Worm (Caenorhabditis elegans) whole organism, L1 larva: Measurements from ENCODE around the gene kel-3.

Experiments
- C04F5.9 ChIP-seq: sonication (generic microtip); optimal IDR thresholded peaks from 2 replicates; lab custom pipeline; 2016; ENCODE audit warnings: missing genetic modification characterization, missing compliant biosample characterization
- C34B4.2 ChIP-seq: sonication (generic microtip); optimal IDR thresholded peaks from 2 replicates; lab custom pipeline; 2017; ENCODE audit warnings: mild to moderate bottlenecking, missing genetic modification characterization, missing compliant biosample characterization
- blmp-1 ChIP-seq: fragments of 150-350 bp; optimal IDR thresholded peaks from 2 replicates; lab custom pipeline; 2014; ENCODE audit warnings: missing biosample characterization, missing genetic modification characterization
- ceh-63 ChIP-seq: fragments of 200-800 bp; sonication (Bioruptor generic); optimal IDR thresholded peaks from 2 replicates; lab custom pipeline; 2018; ENCODE audit warnings: mild to moderate bottlenecking, missing genetic modification characterization, missing compliant biosample characterization
- ceh-8 ChIP-seq: fragments of 200-800 bp; sonication (Bioruptor generic); optimal IDR thresholded peaks from 2 replicates; lab custom pipeline; 2018; ENCODE audit warnings: mild to moderate bottlenecking, missing genetic modification characterization, moderate library complexity, missing compliant biosample characterization
- ceh-82 ChIP-seq, 3 experiments: fragments of 150-350 bp in 1 of 3; sonication (generic microtip) in 2 of 3; optimal IDR thresholded peaks; 2 replicates each; lab custom pipeline; 2014 to 2017; ENCODE audit warnings: missing biosample characterization in 3 of 3, missing genetic modification characterization in 3 of 3
- ceh-90 ChIP-seq: sonication (generic microtip); optimal IDR thresholded peaks from 2 replicates; lab custom pipeline; 2016; ENCODE audit warnings: missing genetic modification characterization, missing compliant biosample characterization
- ces-1 ChIP-seq: fragments of 150-350 bp; optimal IDR thresholded peaks from 2 replicates; lab custom pipeline; 2014; ENCODE audit warnings: missing biosample characterization, missing genetic modification reagents, missing genetic modification characterization
- dsc-1 ChIP-seq: sonication (generic microtip); optimal IDR thresholded peaks from 2 replicates; lab custom pipeline; 2016; ENCODE audit warnings: mild to moderate bottlenecking, missing genetic modification characterization, missing compliant biosample characterization
- efl-1 ChIP-seq, 4 experiments: fragments of 150-350 bp; optimal IDR thresholded peaks in 3 of 4; peaks in 1 of 4; 1 replicate in 1 of 4; 2 replicates in 3 of 4; lab custom pipeline; 2014; ENCODE audit warnings: missing biosample characterization in 2 of 4, missing genetic modification characterization in 2 of 4, missing genetic modification reagents in 2 of 4
- efl-3 ChIP-seq: fragments of 200-800 bp; sonication (Bioruptor generic); optimal IDR thresholded peaks from 2 replicates; lab custom pipeline; 2018; ENCODE audit warnings: mild to moderate bottlenecking, missing genetic modification characterization, missing compliant biosample characterization
- egl-13 ChIP-seq: sonication (generic microtip); optimal IDR thresholded peaks from 2 replicates; lab custom pipeline; 2016; ENCODE audit warnings: missing genotype, missing genetic modification reagents, missing genetic modification characterization, missing compliant biosample characterization
- egl-27 ChIP-seq, 2 experiments: fragments of 150-350 bp in 1 of 2; sonication (generic microtip); optimal IDR thresholded peaks; 3 replicates each; lab custom pipeline; 2017 to 2018; ENCODE audit warnings: missing biosample characterization in 2 of 2, missing genetic modification characterization in 2 of 2, missing genetic modification reagents in 2 of 2
- elt-3 ChIP-seq, 6 experiments: fragments of 150-350 bp in 1 of 6; sonication (generic microtip); optimal IDR thresholded peaks; 2 replicates each; lab custom pipeline; 2017 to 2018; ENCODE audit warnings: missing biosample characterization in 6 of 6, missing genetic modification characterization in 6 of 6, inconsistent platforms in 1 of 6
- ets-5 ChIP-seq: fragments of 200-800 bp; sonication (Bioruptor generic); IDR thresholded peaks from 2 replicates; pipeline ENCODE4 v1.3.6; 2022; ENCODE audit warnings: missing genetic modification characterization, missing compliant biosample characterization
- fkh-10 ChIP-seq: sonication (generic microtip); optimal IDR thresholded peaks from 2 replicates; lab custom pipeline; 2017; ENCODE audit warnings: missing biosample characterization, missing genetic modification reagents, missing genetic modification characterization
- fos-1 ChIP-seq: fragments of 150-350 bp; optimal IDR thresholded peaks from 2 replicates; lab custom pipeline; 2014; ENCODE audit warnings: missing biosample characterization, missing genetic modification characterization
- grh-1 ChIP-seq: fragments of 200-800 bp; sonication (Bioruptor generic); IDR thresholded peaks from 2 replicates; pipeline ENCODE4 v1.3.6; 2022; ENCODE audit warnings: missing genetic modification reagents, missing genetic modification characterization, missing compliant biosample characterization
- hlh-4 ChIP-seq: sonication (generic microtip); optimal IDR thresholded peaks from 2 replicates; lab custom pipeline; 2016; ENCODE audit warnings: mild to moderate bottlenecking, missing genetic modification characterization, missing compliant biosample characterization
- hpl-2 ChIP-seq: fragments of 150-350 bp; optimal IDR thresholded peaks from 2 replicates; lab custom pipeline; 2014; ENCODE audit warnings: missing biosample characterization, missing genetic modification reagents, missing genetic modification characterization
- isw-1 ChIP-seq: fragments of 200-800 bp; sonication (Bioruptor generic); IDR thresholded peaks from 2 replicates; pipeline ENCODE4 v1.3.6; 2022; ENCODE audit warnings: missing genetic modification characterization, missing compliant biosample characterization
- jun-1 ChIP-seq: fragments of 150-350 bp; optimal IDR thresholded peaks from 2 replicates; lab custom pipeline; 2014; ENCODE audit warnings: missing biosample characterization, missing genetic modification reagents, missing genetic modification characterization
- lin-14 ChIP-seq: fragments of 200-800 bp; sonication (Bioruptor generic); optimal IDR thresholded peaks from 2 replicates; lab custom pipeline; 2018; ENCODE audit warnings: mild to moderate bottlenecking, missing genetic modification characterization, moderate library complexity, missing compliant biosample characterization
- lin-15B ChIP-seq: fragments of 150-350 bp; sonication (generic microtip); optimal IDR thresholded peaks from 3 replicates; lab custom pipeline; 2014; ENCODE audit warnings: missing biosample characterization, missing genetic modification characterization
- lin-35 ChIP-seq, 2 experiments: fragments of 150-350 bp; optimal IDR thresholded peaks; 2 replicates each; lab custom pipeline; 2014; ENCODE audit warnings: missing biosample characterization in 2 of 2, missing genetic modification characterization in 2 of 2, missing genetic modification reagents in 2 of 2
- lin-39 ChIP-seq: fragments of 150-350 bp; optimal IDR thresholded peaks from 2 replicates; lab custom pipeline; 2014; ENCODE audit warnings: missing biosample characterization, missing genetic modification reagents, missing genetic modification characterization
- nhr-19 ChIP-seq: fragments of 200-800 bp; sonication (Bioruptor generic); conservative IDR thresholded peaks from 2 replicates; pipeline ENCODE4 v1.3.6; 2022; ENCODE audit warnings: missing genetic modification characterization, missing compliant biosample characterization
- nhr-71 ChIP-seq: sonication (generic microtip); optimal IDR thresholded peaks from 2 replicates; lab custom pipeline; 2016; ENCODE audit warnings: mild to moderate bottlenecking, missing genetic modification characterization, moderate library complexity, missing compliant biosample characterization
- nhr-77 ChIP-seq: fragments of 150-350 bp; optimal IDR thresholded peaks from 2 replicates; lab custom pipeline; 2014; ENCODE audit warnings: missing biosample characterization, missing genetic modification characterization
- nhr-85 ChIP-seq: sonication (generic microtip); peaks from one replicate; lab custom pipeline; 2016; ENCODE audit warnings: missing genetic modification characterization, inconsistent platforms, missing compliant biosample characterization
- pag-3 ChIP-seq: sonication (generic microtip); optimal IDR thresholded peaks from 2 replicates; lab custom pipeline; 2017; ENCODE audit warnings: missing genetic modification characterization, mild to moderate bottlenecking, missing compliant biosample characterization, antibody characterized with exemption, borderline replicate concordance; ENCODE audit not compliant: insufficient read depth
- pax-3 ChIP-seq: fragments of 200-800 bp; sonication (Bioruptor generic); optimal IDR thresholded peaks from 2 replicates; lab custom pipeline; 2018; ENCODE audit warnings: mild to moderate bottlenecking, missing genetic modification characterization, moderate library complexity, missing compliant biosample characterization
- rnt-1 ChIP-seq: sonication (generic microtip); optimal IDR thresholded peaks from 2 replicates; lab custom pipeline; 2016; ENCODE audit warnings: mild to moderate bottlenecking, missing genetic modification characterization, moderate library complexity, missing compliant biosample characterization
- snpc-4 ChIP-seq: fragments of 150-350 bp; optimal IDR thresholded peaks from 2 replicates; lab custom pipeline; 2014; ENCODE audit warnings: missing biosample characterization, missing genetic modification characterization
- snu-23 ChIP-seq: sonication (generic microtip); optimal IDR thresholded peaks from 2 replicates; lab custom pipeline; 2016; ENCODE audit warnings: missing genetic modification characterization, missing compliant biosample characterization
- sox-4 ChIP-seq: sonication (generic microtip); optimal IDR thresholded peaks from 2 replicates; lab custom pipeline; 2016; ENCODE audit warnings: missing genetic modification characterization, missing compliant biosample characterization
- sup-37 ChIP-seq: fragments of 200-800 bp; sonication (Bioruptor generic); optimal IDR thresholded peaks from 2 replicates; lab custom pipeline; 2018; ENCODE audit warnings: mild to moderate bottlenecking, missing genetic modification characterization, missing compliant biosample characterization
- unc-86 ChIP-seq: sonication (generic microtip); optimal IDR thresholded peaks from 2 replicates; lab custom pipeline; 2016; ENCODE audit warnings: missing genetic modification characterization, missing compliant biosample characterization
- xbp-1 ChIP-seq: sonication (generic microtip); optimal IDR thresholded peaks from 2 replicates; lab custom pipeline; 2016; ENCODE audit warnings: missing genetic modification characterization, missing compliant biosample characterization
- ztf-11 ChIP-seq, 2 experiments: sonication (generic microtip); optimal IDR thresholded peaks; 2 replicates each; lab custom pipeline; 2016 to 2017; ENCODE audit warnings: missing genetic modification characterization in 2 of 2, missing biosample characterization in 1 of 2, missing compliant biosample characterization in 1 of 2

Gene kel-3

DNA sequence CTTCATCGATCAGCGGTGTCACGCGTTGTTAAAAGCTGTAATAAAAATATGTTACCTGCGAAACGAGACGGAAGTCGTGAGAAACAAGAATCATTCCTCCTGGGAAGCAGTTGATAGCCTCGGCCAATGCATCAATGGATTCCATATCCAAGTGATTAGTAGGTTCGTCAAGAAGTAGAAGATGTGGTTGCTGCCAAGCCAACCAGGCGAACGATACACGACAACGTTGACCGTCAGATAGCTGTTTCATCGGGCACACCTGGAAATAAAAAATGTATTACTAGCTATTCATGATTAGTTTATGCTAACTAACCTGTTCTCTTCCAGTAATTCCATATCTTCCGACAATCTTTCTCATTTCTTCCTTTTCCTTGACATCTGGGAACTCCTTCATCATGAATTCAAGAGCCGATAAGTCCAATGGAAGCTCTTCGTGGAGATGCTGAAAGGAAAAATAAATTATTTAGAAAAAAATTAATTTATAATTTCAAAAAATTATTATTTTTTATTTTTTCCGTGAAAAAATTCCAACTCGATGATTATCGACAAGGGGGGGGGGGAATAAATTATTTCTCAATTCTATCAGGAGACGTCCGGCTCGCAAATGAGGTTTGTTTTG, 5.5 kb upstream of the kel-3 start, which contains the start of gene tag-164:
TSS of gene tag-164 (plus strand) at position 569 of the 619 bp plus-strand sequence.
- TF ChIP-seq snpc-4 (tag; lab: Kevin White, UChicago): no peak

ce11 chrIII:13461535-13461934, 3.1 kb upstream of the kel-3 start:
- peak; percentile 67 for TF ChIP-seq nhr-85 (tag; lab: Kevin White, UChicago)
- no peak for TF ChIP-seq efl-1 (optimal IDR thresholded peaks at IDR 0.05; lab: Kevin White, UChicago)
- TF ChIP-seq efl-1 (GFP tag; optimal IDR thresholded peaks at IDR 0.05 in 1 of 2; lab: Kevin White, UChicago): peak in 1 of 2 experiments; percentile 61
- TF ChIP-seq nhr-71 (tag; lab: Kevin White, UChicago): no peak

ce11 chrIII:13462138-13462634, 2.4 kb upstream of the kel-3 start, which contains the start of the genes abcf-2 and T27E9.2:
Gene abcf-2 (minus strand): TSS chrIII:13462238.
Gene T27E9.2 (minus strand): TSS chrIII:13462584.
- TF ChIP-seq lin-35 (GFP tag; optimal IDR thresholded peaks at IDR 0.05; lab: Kevin White, UChicago) (no peak), efl-1 (optimal IDR thresholded peaks at IDR 0.05; lab: Kevin White, UChicago) (no peak), efl-1 (GFP tag; optimal IDR thresholded peaks at IDR 0.05 in 1 of 2; lab: Kevin White, UChicago) (peak in 1 of 2 experiments; percentile 86), snu-23 (no peak), efl-3 (GFP tag; lab: Kevin White, UChicago) (no peak), dsc-1 (tag; lab: Kevin White, UChicago) (no peak)

- TF ChIP-seq grh-1 (GFP tag; lab: Robert Waterston, UW) (peak; percentile 93), C34B4.2 (tag; lab: Kevin White, UChicago) (peak; percentile 100), pax-3 (peak; percentile 96), dsc-1 (tag; lab: Kevin White, UChicago) (peak; percentile 96), lin-35 (GFP tag; optimal IDR thresholded peaks at IDR 0.05; lab: Kevin White, UChicago) (peak; percentile 98), isw-1 (GFP tag; lab: Robert Waterston, UW) (peak; percentile 97), fkh-10 (peak; percentile 70), xbp-1 (tag; lab: Kevin White, UChicago) (peak; percentile 95), pag-3 (tag; lab: Kevin White, UChicago) (no peak), sox-4 (peak; percentile 80), sup-37 (GFP tag; lab: Kevin White, UChicago) (peak; percentile 87), ets-5 (GFP tag; lab: Robert Waterston, UW) (no peak), ces-1 (GFP tag; lab: Kevin White, UChicago) (no peak), egl-27 (tag; optimal IDR thresholded peaks at IDR 0.05; lab: Kevin White, UChicago) (peak in 1 of 2 experiments; percentile 32), egl-13 (tag; lab: Kevin White, UChicago) (peak; percentile 90), fos-1 (tag; lab: Kevin White, UChicago) (peak; percentile 72), snu-23 (peak; percentile 97), jun-1 (tag; lab: Kevin White, UChicago) (peak; percentile 94), unc-86 (tag; lab: Kevin White, UChicago) (peak; percentile 95), ztf-11 (tag; optimal IDR thresholded peaks at IDR 0.05; lab: Kevin White, UChicago) (peak in 1 of 2 experiments; percentile 87), hpl-2 (peak; percentile 2), nhr-77 (tag; lab: Kevin White, UChicago) (peak; percentile 94), rnt-1 (tag; lab: Kevin White, UChicago) (peak; percentile 96), ceh-82 (tag; optimal IDR thresholded peaks at IDR 0.05; lab: Kevin White, UChicago) (peak; percentile 87 to 99 (median 95)), nhr-19 (GFP tag; lab: Robert Waterston, UW) (peak; percentile 97), ceh-90 (peak; percentile 38), elt-3 (tag; optimal IDR thresholded peaks at IDR 0.05; lab: Kevin White, UChicago) (peak in 5 of 6 experiments; percentile 39 to 86 (median 60)), nhr-71 (tag; lab: Kevin White, UChicago) (peak; percentile 98), lin-14 (GFP tag; lab: Kevin White, UChicago) (peak; percentile 93), blmp-1 (tag; lab: Kevin White, UChicago) (peak; percentile 44), ceh-63 (GFP tag; lab: Kevin White, UChicago) (no peak), C04F5.9 (peak; percentile 70), lin-15B (peak; percentile 94), ceh-8 (GFP tag; lab: Kevin White, UChicago) (peak; percentile 88), lin-39 (tag; lab: Kevin White, UChicago) (peak; percentile 75), hlh-4 (tag; lab: Kevin White, UChicago) (peak; percentile 37)
Observed at ce11 chrIII:13462965-13463783, 1.4 kb upstream of the kel-3 start, which contains the start of gene ant-1.1. Gene ant-1.1 (plus strand): TSS chrIII:13463163.
